Worm (Caenorhabditis elegans) whole organism, L4/young adult: ENCODE results near the gene sax-2.

Source experiments
- W03F9.2 ChIP-seq: fragments of 150-350 bp; optimal IDR thresholded peaks from 2 replicates; lab custom pipeline; 2014; ENCODE audit warnings: missing biosample characterization, missing genetic modification characterization
- dao-5 ChIP-seq: sonication (generic microtip); optimal IDR thresholded peaks from 2 replicates; lab custom pipeline; 2016; ENCODE audit warnings: missing genotype, missing genetic modification characterization, moderate library complexity, missing compliant biosample characterization
- him-1 ChIP-seq: sonication (generic microtip); optimal IDR thresholded peaks from 2 replicates; lab custom pipeline; 2016; ENCODE audit warnings: missing genotype, missing genetic modification reagents, missing genetic modification characterization, missing compliant biosample characterization

ce11 chrIII:5144169-5144568, 34.7 kb downstream of the sax-2 start:
- no peak for TF ChIP-seq W03F9.2 (tag; lab: Kevin White, UChicago)
- TF ChIP-seq him-1 (tag; lab: Kevin White, UChicago): no peak
- TF ChIP-seq dao-5: no peak
